Worm (Caenorhabditis elegans) whole organism, L1 larva: Measurements from ENCODE around the gene sto-1.
A peak's percentile ranks its signal among the peaks of the same experiment; 100 is the strongest.

Source experiments
- C04F5.9 ChIP-seq: sonication (generic microtip); optimal IDR thresholded peaks from 2 replicates; lab custom pipeline; 2016; ENCODE audit warnings: missing genetic modification characterization, missing compliant biosample characterization
- C16A3.4 ChIP-seq: fragments of 150-350 bp; optimal IDR thresholded peaks from 2 replicates; lab custom pipeline; 2014; ENCODE audit warnings: missing biosample characterization, missing genetic modification characterization
- aha-1 ChIP-seq: fragments of 150-350 bp; optimal IDR thresholded peaks from 2 replicates; lab custom pipeline; 2014; ENCODE audit warnings: missing biosample characterization, missing genetic modification characterization
- aly-2 ChIP-seq: fragments of 150-350 bp; optimal IDR thresholded peaks from 2 replicates; lab custom pipeline; 2014; ENCODE audit warnings: missing biosample characterization, missing genetic modification characterization
- ceh-63 ChIP-seq: fragments of 200-800 bp; sonication (Bioruptor generic); optimal IDR thresholded peaks from 2 replicates; lab custom pipeline; 2018; ENCODE audit warnings: mild to moderate bottlenecking, missing genetic modification characterization, missing compliant biosample characterization
- ceh-82 ChIP-seq, 3 experiments: fragments of 150-350 bp in 1 of 3; sonication (generic microtip) in 2 of 3; optimal IDR thresholded peaks; 2 replicates each; lab custom pipeline; 2014 to 2017; ENCODE audit warnings: missing biosample characterization in 3 of 3, missing genetic modification characterization in 3 of 3
- ceh-88 ChIP-seq: fragments of 200-800 bp; sonication (Bioruptor generic); IDR thresholded peaks from 2 replicates; pipeline ENCODE4 v1.3.6; 2022; ENCODE audit warnings: missing genetic modification characterization, missing compliant biosample characterization
- ceh-90 ChIP-seq: sonication (generic microtip); optimal IDR thresholded peaks from 2 replicates; lab custom pipeline; 2016; ENCODE audit warnings: missing genetic modification characterization, missing compliant biosample characterization
- dsc-1 ChIP-seq: sonication (generic microtip); optimal IDR thresholded peaks from 2 replicates; lab custom pipeline; 2016; ENCODE audit warnings: mild to moderate bottlenecking, missing genetic modification characterization, missing compliant biosample characterization
- egl-13 ChIP-seq: sonication (generic microtip); optimal IDR thresholded peaks from 2 replicates; lab custom pipeline; 2016; ENCODE audit warnings: missing genotype, missing genetic modification reagents, missing genetic modification characterization, missing compliant biosample characterization
- egl-27 ChIP-seq, 2 experiments: fragments of 150-350 bp in 1 of 2; sonication (generic microtip); optimal IDR thresholded peaks; 3 replicates each; lab custom pipeline; 2017 to 2018; ENCODE audit warnings: missing biosample characterization in 2 of 2, missing genetic modification characterization in 2 of 2, missing genetic modification reagents in 2 of 2
- elt-2 ChIP-seq: sonication (generic microtip); optimal IDR thresholded peaks from 2 replicates; lab custom pipeline; 2016; ENCODE audit warnings: missing genetic modification characterization, mild to moderate bottlenecking, inconsistent platforms, missing compliant biosample characterization, missing genetic modification reagents
- ets-5 ChIP-seq: fragments of 200-800 bp; sonication (Bioruptor generic); IDR thresholded peaks from 2 replicates; pipeline ENCODE4 v1.3.6; 2022; ENCODE audit warnings: missing genetic modification characterization, missing compliant biosample characterization
- fkh-4 ChIP-seq: sonication (generic microtip); optimal IDR thresholded peaks from 2 replicates; lab custom pipeline; 2016; ENCODE audit warnings: missing compliant biosample characterization, missing genetic modification characterization, borderline replicate concordance
- fos-1 ChIP-seq: fragments of 150-350 bp; optimal IDR thresholded peaks from 2 replicates; lab custom pipeline; 2014; ENCODE audit warnings: missing biosample characterization, missing genetic modification characterization
- grh-1 ChIP-seq: fragments of 200-800 bp; sonication (Bioruptor generic); IDR thresholded peaks from 2 replicates; pipeline ENCODE4 v1.3.6; 2022; ENCODE audit warnings: missing genetic modification reagents, missing genetic modification characterization, missing compliant biosample characterization
- hlh-4 ChIP-seq: sonication (generic microtip); optimal IDR thresholded peaks from 2 replicates; lab custom pipeline; 2016; ENCODE audit warnings: mild to moderate bottlenecking, missing genetic modification characterization, missing compliant biosample characterization
- irx-1 ChIP-seq: sonication (generic microtip); optimal IDR thresholded peaks from 2 replicates; lab custom pipeline; 2016; ENCODE audit warnings: missing genetic modification characterization, missing compliant biosample characterization
- lin-14 ChIP-seq: fragments of 200-800 bp; sonication (Bioruptor generic); optimal IDR thresholded peaks from 2 replicates; lab custom pipeline; 2018; ENCODE audit warnings: mild to moderate bottlenecking, missing genetic modification characterization, moderate library complexity, missing compliant biosample characterization
- lin-35 ChIP-seq, 2 experiments: fragments of 150-350 bp; optimal IDR thresholded peaks; 2 replicates each; lab custom pipeline; 2014; ENCODE audit warnings: missing biosample characterization in 2 of 2, missing genetic modification characterization in 2 of 2, missing genetic modification reagents in 2 of 2
- mab-9 ChIP-seq: fragments of 200-800 bp; sonication (Bioruptor generic); IDR thresholded peaks from 2 replicates; pipeline ENCODE4 v1.3.6; 2022; ENCODE audit warnings: missing genetic modification reagents, missing genetic modification characterization, missing compliant biosample characterization
- mdl-1 ChIP-seq, 2 experiments: fragments of 150-350 bp; optimal IDR thresholded peaks; 2 replicates each; lab custom pipeline; 2014 to 2017; ENCODE audit warnings: missing biosample characterization in 2 of 2, missing genetic modification characterization in 2 of 2, inconsistent platforms in 1 of 2
- mef-2 ChIP-seq: fragments of 150-350 bp; optimal IDR thresholded peaks from 2 replicates; lab custom pipeline; 2014; ENCODE audit warnings: missing biosample characterization, missing genetic modification characterization
- mep-1 ChIP-seq: fragments of 150-350 bp; optimal IDR thresholded peaks from 2 replicates; lab custom pipeline; 2014; ENCODE audit warnings: missing biosample characterization, missing genetic modification characterization
- nhr-19 ChIP-seq: fragments of 200-800 bp; sonication (Bioruptor generic); conservative IDR thresholded peaks from 2 replicates; pipeline ENCODE4 v1.3.6; 2022; ENCODE audit warnings: missing genetic modification characterization, missing compliant biosample characterization
- nhr-20 ChIP-seq: sonication (generic microtip); optimal IDR thresholded peaks from 2 replicates; lab custom pipeline; 2016; ENCODE audit warnings: mild to moderate bottlenecking, missing genetic modification characterization, missing compliant biosample characterization
- nhr-28 ChIP-seq: fragments of 150-350 bp; optimal IDR thresholded peaks from 2 replicates; lab custom pipeline; 2014; ENCODE audit warnings: missing biosample characterization, missing genetic modification characterization
- nhr-47 ChIP-seq: sonication (generic microtip); optimal IDR thresholded peaks from 2 replicates; lab custom pipeline; 2016; ENCODE audit warnings: mild to moderate bottlenecking, missing genetic modification characterization, moderate library complexity, missing compliant biosample characterization
- nhr-71 ChIP-seq: sonication (generic microtip); optimal IDR thresholded peaks from 2 replicates; lab custom pipeline; 2016; ENCODE audit warnings: mild to moderate bottlenecking, missing genetic modification characterization, moderate library complexity, missing compliant biosample characterization
- nhr-76 ChIP-seq: sonication (generic microtip); optimal IDR thresholded peaks from 2 replicates; lab custom pipeline; 2017; ENCODE audit warnings: missing biosample characterization, missing genetic modification characterization
- nhr-77 ChIP-seq: fragments of 150-350 bp; optimal IDR thresholded peaks from 2 replicates; lab custom pipeline; 2014; ENCODE audit warnings: missing biosample characterization, missing genetic modification characterization
- nhr-85 ChIP-seq: sonication (generic microtip); peaks from one replicate; lab custom pipeline; 2016; ENCODE audit warnings: missing genetic modification characterization, inconsistent platforms, missing compliant biosample characterization
- nhr-90 ChIP-seq: sonication (generic microtip); optimal IDR thresholded peaks from 2 replicates; lab custom pipeline; 2016; ENCODE audit warnings: mild to moderate bottlenecking, missing genetic modification characterization, missing compliant biosample characterization; ENCODE audit not compliant: poor library complexity
- pag-3 ChIP-seq: sonication (generic microtip); optimal IDR thresholded peaks from 2 replicates; lab custom pipeline; 2017; ENCODE audit warnings: missing genetic modification characterization, mild to moderate bottlenecking, missing compliant biosample characterization, antibody characterized with exemption, borderline replicate concordance; ENCODE audit not compliant: insufficient read depth
- pax-3 ChIP-seq: fragments of 200-800 bp; sonication (Bioruptor generic); optimal IDR thresholded peaks from 2 replicates; lab custom pipeline; 2018; ENCODE audit warnings: mild to moderate bottlenecking, missing genetic modification characterization, moderate library complexity, missing compliant biosample characterization
- pqm-1 ChIP-seq: sonication (generic microtip); optimal IDR thresholded peaks from 3 replicates; lab custom pipeline; 2017; ENCODE audit warnings: missing biosample characterization, missing genetic modification characterization
- rnt-1 ChIP-seq: sonication (generic microtip); optimal IDR thresholded peaks from 2 replicates; lab custom pipeline; 2016; ENCODE audit warnings: mild to moderate bottlenecking, missing genetic modification characterization, moderate library complexity, missing compliant biosample characterization
- sox-4 ChIP-seq: sonication (generic microtip); optimal IDR thresholded peaks from 2 replicates; lab custom pipeline; 2016; ENCODE audit warnings: missing genetic modification characterization, missing compliant biosample characterization
- sptf-1 ChIP-seq: fragments of 150-350 bp; optimal IDR thresholded peaks from 2 replicates; lab custom pipeline; 2014; ENCODE audit warnings: missing biosample characterization, missing genetic modification characterization
- swsn-7 ChIP-seq: sonication (generic microtip); optimal IDR thresholded peaks from 2 replicates; lab custom pipeline; 2016; ENCODE audit warnings: missing genetic modification characterization, missing compliant biosample characterization
- tbx-2 ChIP-seq: sonication (generic microtip); optimal IDR thresholded peaks from 2 replicates; lab custom pipeline; 2016; ENCODE audit warnings: missing genetic modification characterization, missing compliant biosample characterization
- tlp-1 ChIP-seq: fragments of 150-350 bp; optimal IDR thresholded peaks from 2 replicates; lab custom pipeline; 2014; ENCODE audit warnings: missing biosample characterization, missing genetic modification characterization
- unc-86 ChIP-seq: sonication (generic microtip); optimal IDR thresholded peaks from 2 replicates; lab custom pipeline; 2016; ENCODE audit warnings: missing genetic modification characterization, missing compliant biosample characterization
- xbp-1 ChIP-seq: sonication (generic microtip); optimal IDR thresholded peaks from 2 replicates; lab custom pipeline; 2016; ENCODE audit warnings: missing genetic modification characterization, missing compliant biosample characterization
- zip-4 ChIP-seq: fragments of 200-800 bp; sonication (Bioruptor generic); optimal IDR thresholded peaks from 2 replicates; lab custom pipeline; 2018; ENCODE audit warnings: mild to moderate bottlenecking, missing genetic modification characterization, moderate library complexity, missing compliant biosample characterization
- ztf-11 ChIP-seq, 2 experiments: sonication (generic microtip); optimal IDR thresholded peaks; 2 replicates each; lab custom pipeline; 2016 to 2017; ENCODE audit warnings: missing genetic modification characterization in 2 of 2, missing biosample characterization in 1 of 2, missing compliant biosample characterization in 1 of 2

The sto-1 gene

DNA sequence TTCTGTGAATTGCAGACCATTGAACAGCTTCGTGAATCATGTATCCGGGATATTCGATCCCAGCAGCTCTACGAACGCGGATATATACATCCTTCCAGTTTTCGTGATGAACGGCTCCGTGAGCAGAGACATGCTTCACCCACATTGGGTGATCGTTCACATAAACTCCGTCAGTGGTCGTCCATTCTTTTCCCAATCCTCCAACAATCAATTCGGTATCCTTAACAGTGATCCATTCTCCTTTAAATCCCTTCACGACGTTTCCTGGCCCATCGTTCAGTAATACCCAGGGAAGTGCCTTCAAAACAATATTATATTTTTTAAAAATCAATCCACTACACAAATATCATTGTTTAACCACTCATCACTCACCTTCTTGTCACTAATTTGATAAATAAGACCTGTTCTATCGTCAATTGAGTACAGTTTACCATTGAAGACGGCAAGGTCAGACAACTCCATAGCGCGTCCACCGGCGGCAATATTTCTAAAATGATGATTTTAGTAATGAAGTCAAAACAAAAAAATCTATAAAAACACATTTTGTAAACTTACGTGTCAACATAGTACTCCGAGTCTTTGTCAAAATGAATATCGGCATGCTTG is 6.2 kb downstream of the sto-1 start (continued):
- TF ChIP-seq pqm-1, result no peak
- TF ChIP-seq grh-1, result peak; percentile 66
- no peak for TF ChIP-seq nhr-28
- TF ChIP-seq nhr-76 (tag; lab: Kevin White, UChicago), result no peak
- peak; percentile 61 for TF ChIP-seq lin-14 (GFP tag; lab: Kevin White, UChicago)
- no peak for TF ChIP-seq mdl-1 (tag; optimal IDR thresholded peaks at IDR 0.05; lab: Kevin White, UChicago)
- TF ChIP-seq ceh-63 (GFP tag; lab: Kevin White, UChicago), result no peak
- TF ChIP-seq ceh-88 (GFP tag; lab: Robert Waterston, UW), result no peak
- no peak for TF ChIP-seq C04F5.9 (tag; lab: Kevin White, UChicago)
- TF ChIP-seq tlp-1 (tag; lab: Kevin White, UChicago), result no peak
- TF ChIP-seq zip-4 (GFP tag; lab: Kevin White, UChicago), result no peak
- TF ChIP-seq xbp-1, result no peak
- TF ChIP-seq sox-4 (tag; lab: Kevin White, UChicago), result no peak
- peak; percentile 49 for TF ChIP-seq nhr-19 (GFP tag; lab: Robert Waterston, UW)
- peak; percentile 68 for TF ChIP-seq nhr-85 (tag; lab: Kevin White, UChicago)
- TF ChIP-seq nhr-77 (tag; lab: Kevin White, UChicago), result no peak
- TF ChIP-seq sptf-1 (tag; lab: Kevin White, UChicago), result no peak
- no peak for TF ChIP-seq pag-3 (tag; lab: Kevin White, UChicago)
- peak; percentile 64 for TF ChIP-seq nhr-20 (tag; lab: Kevin White, UChicago)
- no peak for TF ChIP-seq fos-1 (tag; lab: Kevin White, UChicago)
- TF ChIP-seq mep-1 (tag; lab: Kevin White, UChicago), result no peak
- peak; percentile 61 for TF ChIP-seq nhr-71 (tag; lab: Kevin White, UChicago)
- no peak for TF ChIP-seq fkh-4 (tag; lab: Kevin White, UChicago)
- no peak for TF ChIP-seq C16A3.4 (tag; lab: Kevin White, UChicago)
- TF ChIP-seq nhr-47 (tag; lab: Kevin White, UChicago), result peak; percentile 5
- TF ChIP-seq, all 84 proteins: peak for 13

DNA sequence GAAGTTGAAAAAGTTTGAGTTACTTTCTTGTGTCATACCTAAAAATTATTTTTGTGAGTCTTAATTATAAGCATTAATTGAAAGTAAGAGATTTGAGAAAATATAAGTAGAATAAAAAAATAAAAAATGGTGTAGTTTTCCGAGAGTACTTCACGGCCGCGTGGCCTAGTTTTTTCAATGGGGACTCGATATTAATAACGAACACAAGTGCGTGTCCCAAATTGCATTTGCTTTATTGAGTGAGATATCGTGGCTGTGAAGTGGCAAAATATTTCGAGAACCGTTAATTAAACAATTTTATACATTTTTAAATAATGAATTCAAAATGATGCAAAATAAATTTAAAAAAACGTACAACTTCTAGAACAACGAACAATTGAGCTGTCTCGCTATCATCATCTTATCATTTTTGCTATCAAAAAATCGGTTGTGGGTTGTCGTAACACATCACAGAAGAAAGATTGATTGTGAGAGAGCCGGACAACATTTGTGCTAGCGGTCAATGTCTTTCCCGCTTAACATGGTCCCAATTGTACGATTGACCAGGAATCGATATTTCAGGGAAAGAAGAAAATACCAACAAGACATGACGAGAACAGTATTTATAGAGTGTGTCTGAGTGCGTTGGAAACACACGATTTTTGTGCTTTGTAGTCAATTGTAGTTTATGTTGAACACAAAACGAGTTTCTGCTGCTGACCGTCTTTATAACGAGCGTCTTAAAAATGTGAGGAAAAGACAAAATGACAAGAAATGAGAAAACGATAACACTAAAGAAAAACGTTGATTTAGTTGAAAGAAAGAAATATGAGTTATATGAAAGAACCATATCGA is 7.3 kb downstream of the sto-1 start, which contains the start of gene apy-1:
Gene apy-1 (minus strand): TSS at position 38 of the 834 bp plus-strand sequence.
- peak; percentile 24 for TF ChIP-seq fkh-4 (tag; lab: Kevin White, UChicago)
- no peak for TF ChIP-seq aly-2 (tag; lab: Kevin White, UChicago)
- TF ChIP-seq irx-1 (tag; lab: Kevin White, UChicago), result peak; percentile 59
- TF ChIP-seq ztf-11 (tag; optimal IDR thresholded peaks at IDR 0.05; lab: Kevin White, UChicago), result peak in 1 of 2 experiments; percentile 71
- no peak for TF ChIP-seq pqm-1
- TF ChIP-seq ceh-90 (tag; lab: Kevin White, UChicago), result peak; percentile 59
- peak; percentile 23 for TF ChIP-seq C04F5.9 (tag; lab: Kevin White, UChicago)
- peak; percentile 54 for TF ChIP-seq elt-2
- no peak for TF ChIP-seq mab-9 (GFP tag; lab: Robert Waterston, UW)
- TF ChIP-seq zip-4 (GFP tag; lab: Kevin White, UChicago), result no peak
- peak in 1 of 2 experiments; percentile 48 for TF ChIP-seq lin-35 (GFP tag; optimal IDR thresholded peaks at IDR 0.05; lab: Kevin White, UChicago)
- TF ChIP-seq egl-13 (tag; lab: Kevin White, UChicago), result peak; percentile 66
- TF ChIP-seq rnt-1 (tag; lab: Kevin White, UChicago), result peak; percentile 69
- peak; percentile 13; the same call in 1 of the 2 replicates for TF ChIP-seq nhr-19 (GFP tag; lab: Robert Waterston, UW)
- peak; percentile 37 for TF ChIP-seq unc-86 (tag; lab: Kevin White, UChicago)
- peak; percentile 40 for TF ChIP-seq dsc-1
- TF ChIP-seq ets-5 (GFP tag; lab: Robert Waterston, UW), result no peak
- TF ChIP-seq lin-14 (GFP tag; lab: Kevin White, UChicago), result peak; percentile 82
- TF ChIP-seq nhr-90 (tag; lab: Kevin White, UChicago), result peak; percentile 20
- no peak for TF ChIP-seq aha-1 (tag; lab: Kevin White, UChicago)
- TF ChIP-seq egl-27 (tag; optimal IDR thresholded peaks at IDR 0.05; lab: Kevin White, UChicago), result no peak
- no peak for TF ChIP-seq tlp-1 (tag; lab: Kevin White, UChicago)
- peak; percentile 29 for TF ChIP-seq hlh-4 (tag; lab: Kevin White, UChicago)
- no peak for TF ChIP-seq mef-2
- peak; percentile 63 for TF ChIP-seq xbp-1
- peak; percentile 50 for TF ChIP-seq nhr-71 (tag; lab: Kevin White, UChicago)
- peak; percentile 62 for TF ChIP-seq tbx-2 (tag; lab: Kevin White, UChicago)
- TF ChIP-seq ceh-88 (GFP tag; lab: Robert Waterston, UW), result 0 out of 2 replicates have a peak, but pooled peaks have one; percentile 18
- TF ChIP-seq pax-3 (tag; lab: Kevin White, UChicago), result no peak
- peak; percentile 87 for TF ChIP-seq nhr-85 (tag; lab: Kevin White, UChicago)
- peak in 2 of 3 experiments; percentile 2 to 3 for TF ChIP-seq ceh-82 (tag; optimal IDR thresholded peaks at IDR 0.05; lab: Kevin White, UChicago)
- peak; percentile 51 for TF ChIP-seq swsn-7 (tag; lab: Kevin White, UChicago)
